Worm (Caenorhabditis elegans) whole organism, L1 larva: ENCODE results near the gene lin-15B.

Experiments
- F16B12.6 ChIP-seq: fragments of 150-350 bp; optimal IDR thresholded peaks from 2 replicates; lab custom pipeline; 2014; ENCODE audit warnings: missing biosample characterization, missing genetic modification characterization
- Y116A8C.19 ChIP-seq: sonication (generic microtip); optimal IDR thresholded peaks from 2 replicates; lab custom pipeline; 2016; ENCODE audit warnings: missing compliant biosample characterization, missing genetic modification characterization, borderline replicate concordance
- aha-1 ChIP-seq: fragments of 150-350 bp; optimal IDR thresholded peaks from 2 replicates; lab custom pipeline; 2014; ENCODE audit warnings: missing biosample characterization, missing genetic modification characterization
- blmp-1 ChIP-seq: fragments of 150-350 bp; optimal IDR thresholded peaks from 2 replicates; lab custom pipeline; 2014; ENCODE audit warnings: missing biosample characterization, missing genetic modification characterization
- ceh-63 ChIP-seq: fragments of 200-800 bp; sonication (Bioruptor generic); optimal IDR thresholded peaks from 2 replicates; lab custom pipeline; 2018; ENCODE audit warnings: mild to moderate bottlenecking, missing genetic modification characterization, missing compliant biosample characterization
- ceh-8 ChIP-seq: fragments of 200-800 bp; sonication (Bioruptor generic); optimal IDR thresholded peaks from 2 replicates; lab custom pipeline; 2018; ENCODE audit warnings: mild to moderate bottlenecking, missing genetic modification characterization, moderate library complexity, missing compliant biosample characterization
- ceh-88 ChIP-seq: fragments of 200-800 bp; sonication (Bioruptor generic); IDR thresholded peaks from 2 replicates; pipeline ENCODE4 v1.3.6; 2022; ENCODE audit warnings: missing genetic modification characterization, missing compliant biosample characterization
- dsc-1 ChIP-seq: sonication (generic microtip); optimal IDR thresholded peaks from 2 replicates; lab custom pipeline; 2016; ENCODE audit warnings: mild to moderate bottlenecking, missing genetic modification characterization, missing compliant biosample characterization
- efl-1 ChIP-seq, 4 experiments: fragments of 150-350 bp; optimal IDR thresholded peaks in 3 of 4; peaks in 1 of 4; 1 replicate in 1 of 4; 2 replicates in 3 of 4; lab custom pipeline; 2014; ENCODE audit warnings: missing biosample characterization in 2 of 4, missing genetic modification characterization in 2 of 4, missing genetic modification reagents in 2 of 4
- egl-13 ChIP-seq: sonication (generic microtip); optimal IDR thresholded peaks from 2 replicates; lab custom pipeline; 2016; ENCODE audit warnings: missing genotype, missing genetic modification reagents, missing genetic modification characterization, missing compliant biosample characterization
- egl-27 ChIP-seq, 2 experiments: fragments of 150-350 bp in 1 of 2; sonication (generic microtip); optimal IDR thresholded peaks; 3 replicates each; lab custom pipeline; 2017 to 2018; ENCODE audit warnings: missing biosample characterization in 2 of 2, missing genetic modification characterization in 2 of 2, missing genetic modification reagents in 2 of 2
- elt-2 ChIP-seq: sonication (generic microtip); optimal IDR thresholded peaks from 2 replicates; lab custom pipeline; 2016; ENCODE audit warnings: missing genetic modification characterization, mild to moderate bottlenecking, inconsistent platforms, missing compliant biosample characterization, missing genetic modification reagents
- elt-3 ChIP-seq, 6 experiments: fragments of 150-350 bp in 1 of 6; sonication (generic microtip); optimal IDR thresholded peaks; 2 replicates each; lab custom pipeline; 2017 to 2018; ENCODE audit warnings: missing biosample characterization in 6 of 6, missing genetic modification characterization in 6 of 6, inconsistent platforms in 1 of 6
- fkh-10 ChIP-seq: sonication (generic microtip); optimal IDR thresholded peaks from 2 replicates; lab custom pipeline; 2017; ENCODE audit warnings: missing biosample characterization, missing genetic modification reagents, missing genetic modification characterization
- fos-1 ChIP-seq: fragments of 150-350 bp; optimal IDR thresholded peaks from 2 replicates; lab custom pipeline; 2014; ENCODE audit warnings: missing biosample characterization, missing genetic modification characterization
- grh-1 ChIP-seq: fragments of 200-800 bp; sonication (Bioruptor generic); IDR thresholded peaks from 2 replicates; pipeline ENCODE4 v1.3.6; 2022; ENCODE audit warnings: missing genetic modification reagents, missing genetic modification characterization, missing compliant biosample characterization
- hlh-17 ChIP-seq: fragments of 200-800 bp; sonication (Bioruptor generic); optimal IDR thresholded peaks from 2 replicates; lab custom pipeline; 2018; ENCODE audit warnings: missing genetic modification characterization, mild to moderate bottlenecking, missing compliant biosample characterization, moderate library complexity, borderline replicate concordance
- hlh-4 ChIP-seq: sonication (generic microtip); optimal IDR thresholded peaks from 2 replicates; lab custom pipeline; 2016; ENCODE audit warnings: mild to moderate bottlenecking, missing genetic modification characterization, missing compliant biosample characterization
- hpl-2 ChIP-seq: fragments of 150-350 bp; optimal IDR thresholded peaks from 2 replicates; lab custom pipeline; 2014; ENCODE audit warnings: missing biosample characterization, missing genetic modification reagents, missing genetic modification characterization
- irx-1 ChIP-seq: sonication (generic microtip); optimal IDR thresholded peaks from 2 replicates; lab custom pipeline; 2016; ENCODE audit warnings: missing genetic modification characterization, missing compliant biosample characterization
- isw-1 ChIP-seq: fragments of 200-800 bp; sonication (Bioruptor generic); IDR thresholded peaks from 2 replicates; pipeline ENCODE4 v1.3.6; 2022; ENCODE audit warnings: missing genetic modification characterization, missing compliant biosample characterization
- jun-1 ChIP-seq: fragments of 150-350 bp; optimal IDR thresholded peaks from 2 replicates; lab custom pipeline; 2014; ENCODE audit warnings: missing biosample characterization, missing genetic modification reagents, missing genetic modification characterization
- lin-14 ChIP-seq: fragments of 200-800 bp; sonication (Bioruptor generic); optimal IDR thresholded peaks from 2 replicates; lab custom pipeline; 2018; ENCODE audit warnings: mild to moderate bottlenecking, missing genetic modification characterization, moderate library complexity, missing compliant biosample characterization
- lin-35 ChIP-seq, 2 experiments: fragments of 150-350 bp; optimal IDR thresholded peaks; 2 replicates each; lab custom pipeline; 2014; ENCODE audit warnings: missing biosample characterization in 2 of 2, missing genetic modification characterization in 2 of 2, missing genetic modification reagents in 2 of 2
- mdl-1 ChIP-seq, 2 experiments: fragments of 150-350 bp; optimal IDR thresholded peaks; 2 replicates each; lab custom pipeline; 2014 to 2017; ENCODE audit warnings: missing biosample characterization in 2 of 2, missing genetic modification characterization in 2 of 2, inconsistent platforms in 1 of 2
- mef-2 ChIP-seq: fragments of 150-350 bp; optimal IDR thresholded peaks from 2 replicates; lab custom pipeline; 2014; ENCODE audit warnings: missing biosample characterization, missing genetic modification characterization
- nhr-12 ChIP-seq: sonication (generic microtip); optimal IDR thresholded peaks from 2 replicates; lab custom pipeline; 2017; ENCODE audit warnings: missing biosample characterization, missing genetic modification characterization
- nhr-19 ChIP-seq: fragments of 200-800 bp; sonication (Bioruptor generic); conservative IDR thresholded peaks from 2 replicates; pipeline ENCODE4 v1.3.6; 2022; ENCODE audit warnings: missing genetic modification characterization, missing compliant biosample characterization
- nhr-20 ChIP-seq: sonication (generic microtip); optimal IDR thresholded peaks from 2 replicates; lab custom pipeline; 2016; ENCODE audit warnings: mild to moderate bottlenecking, missing genetic modification characterization, missing compliant biosample characterization
- nhr-237 ChIP-seq: fragments of 150-350 bp; optimal IDR thresholded peaks from 2 replicates; lab custom pipeline; 2014; ENCODE audit warnings: missing biosample characterization, missing genetic modification characterization
- nhr-71 ChIP-seq: sonication (generic microtip); optimal IDR thresholded peaks from 2 replicates; lab custom pipeline; 2016; ENCODE audit warnings: mild to moderate bottlenecking, missing genetic modification characterization, moderate library complexity, missing compliant biosample characterization
- nhr-77 ChIP-seq: fragments of 150-350 bp; optimal IDR thresholded peaks from 2 replicates; lab custom pipeline; 2014; ENCODE audit warnings: missing biosample characterization, missing genetic modification characterization
- nhr-84 ChIP-seq: sonication (generic microtip); optimal IDR thresholded peaks from 2 replicates; lab custom pipeline; 2017; ENCODE audit warnings: missing biosample characterization, missing genetic modification characterization
- nhr-90 ChIP-seq: sonication (generic microtip); optimal IDR thresholded peaks from 2 replicates; lab custom pipeline; 2016; ENCODE audit warnings: mild to moderate bottlenecking, missing genetic modification characterization, missing compliant biosample characterization; ENCODE audit not compliant: poor library complexity
- pax-3 ChIP-seq: fragments of 200-800 bp; sonication (Bioruptor generic); optimal IDR thresholded peaks from 2 replicates; lab custom pipeline; 2018; ENCODE audit warnings: mild to moderate bottlenecking, missing genetic modification characterization, moderate library complexity, missing compliant biosample characterization
- rnt-1 ChIP-seq: sonication (generic microtip); optimal IDR thresholded peaks from 2 replicates; lab custom pipeline; 2016; ENCODE audit warnings: mild to moderate bottlenecking, missing genetic modification characterization, moderate library complexity, missing compliant biosample characterization
- snu-23 ChIP-seq: sonication (generic microtip); optimal IDR thresholded peaks from 2 replicates; lab custom pipeline; 2016; ENCODE audit warnings: missing genetic modification characterization, missing compliant biosample characterization
- sox-4 ChIP-seq: sonication (generic microtip); optimal IDR thresholded peaks from 2 replicates; lab custom pipeline; 2016; ENCODE audit warnings: missing genetic modification characterization, missing compliant biosample characterization
- sptf-1 ChIP-seq: fragments of 150-350 bp; optimal IDR thresholded peaks from 2 replicates; lab custom pipeline; 2014; ENCODE audit warnings: missing biosample characterization, missing genetic modification characterization
- sup-37 ChIP-seq: fragments of 200-800 bp; sonication (Bioruptor generic); optimal IDR thresholded peaks from 2 replicates; lab custom pipeline; 2018; ENCODE audit warnings: mild to moderate bottlenecking, missing genetic modification characterization, missing compliant biosample characterization
- swsn-7 ChIP-seq: sonication (generic microtip); optimal IDR thresholded peaks from 2 replicates; lab custom pipeline; 2016; ENCODE audit warnings: missing genetic modification characterization, missing compliant biosample characterization
- tbx-2 ChIP-seq: sonication (generic microtip); optimal IDR thresholded peaks from 2 replicates; lab custom pipeline; 2016; ENCODE audit warnings: missing genetic modification characterization, missing compliant biosample characterization
- unc-86 ChIP-seq: sonication (generic microtip); optimal IDR thresholded peaks from 2 replicates; lab custom pipeline; 2016; ENCODE audit warnings: missing genetic modification characterization, missing compliant biosample characterization
- unc-98 ChIP-seq: fragments of 200-800 bp; sonication (Bioruptor generic); IDR thresholded peaks from 2 replicates; pipeline ENCODE4 v1.3.6; 2022; ENCODE audit warnings: missing genetic modification characterization, missing compliant biosample characterization
- vab-15 ChIP-seq: sonication (generic microtip); optimal IDR thresholded peaks from 2 replicates; lab custom pipeline; 2017; ENCODE audit warnings: missing genotype, mild to moderate bottlenecking, missing genetic modification characterization, missing compliant biosample characterization
- xbp-1 ChIP-seq: sonication (generic microtip); optimal IDR thresholded peaks from 2 replicates; lab custom pipeline; 2016; ENCODE audit warnings: missing genetic modification characterization, missing compliant biosample characterization
- zag-1 ChIP-seq: fragments of 150-350 bp; optimal IDR thresholded peaks from 2 replicates; lab custom pipeline; 2014; ENCODE audit warnings: missing biosample characterization, missing genetic modification characterization
- zip-4 ChIP-seq: fragments of 200-800 bp; sonication (Bioruptor generic); optimal IDR thresholded peaks from 2 replicates; lab custom pipeline; 2018; ENCODE audit warnings: mild to moderate bottlenecking, missing genetic modification characterization, moderate library complexity, missing compliant biosample characterization

lin-15B gene

DNA sequence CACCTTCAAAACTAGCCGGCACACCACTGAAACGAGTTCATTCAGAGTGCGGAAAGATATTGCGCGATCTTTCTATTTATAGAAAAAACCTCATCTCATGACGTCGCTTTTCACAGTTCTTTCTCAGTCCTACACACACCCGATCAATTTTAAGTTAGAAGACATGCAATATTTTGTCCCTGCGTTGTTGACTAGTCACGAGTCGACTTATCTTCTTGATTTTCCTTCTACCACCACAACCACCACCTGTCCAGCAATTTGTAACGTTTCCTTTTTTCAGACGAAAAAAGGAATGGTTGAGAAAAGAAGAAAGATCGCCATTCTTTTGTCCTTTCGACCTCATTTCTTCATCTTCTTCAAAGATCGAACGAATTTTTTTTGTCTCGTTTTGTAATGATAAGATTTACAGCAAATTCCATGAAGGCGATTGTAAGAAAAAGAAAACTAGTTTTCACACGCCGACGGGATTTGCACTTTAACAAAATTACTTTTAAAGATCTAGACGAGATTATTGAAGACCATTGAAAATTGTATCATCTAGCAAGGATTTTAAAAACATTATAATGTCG is 19.7 kb upstream of the lin-15B start (continued):
- TF ChIP-seq rnt-1 (peak; percentile 23), nhr-12 (tag; lab: Kevin White, UChicago) (no peak), lin-35 (GFP tag; optimal IDR thresholded peaks at IDR 0.05; lab: Kevin White, UChicago) (peak in 1 of 2 experiments; percentile 57), lin-14 (GFP tag; lab: Kevin White, UChicago) (peak; percentile 72)

DNA sequence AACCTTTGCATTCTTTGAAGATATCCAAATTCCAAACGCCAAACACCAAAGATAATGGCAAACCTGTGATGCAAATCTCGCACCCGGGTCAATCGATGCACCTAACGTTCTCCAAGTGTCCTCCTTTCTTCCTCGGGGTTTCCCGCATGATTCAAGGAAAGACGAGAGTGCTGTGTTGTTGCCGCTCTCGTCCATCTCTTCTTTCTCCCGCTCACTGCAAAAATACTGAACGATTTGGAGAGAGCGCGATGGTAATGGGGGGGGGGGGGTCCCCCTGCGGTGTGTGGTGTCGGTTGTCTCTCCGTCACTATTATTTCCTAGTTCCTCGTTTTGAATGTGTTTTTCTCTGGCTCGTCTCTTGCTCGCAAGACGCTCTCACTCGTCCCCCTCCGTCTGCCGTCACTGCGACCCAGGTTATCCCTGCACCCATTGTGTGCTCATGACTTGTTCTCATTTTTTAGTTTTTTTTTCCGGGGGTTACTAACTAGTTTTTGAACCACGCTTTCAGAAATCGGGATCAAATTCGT is 18.5 kb upstream of the lin-15B start:
- peak; percentile 68 for TF ChIP-seq dsc-1 (tag; lab: Kevin White, UChicago)
- TF ChIP-seq fkh-10 = peak; percentile 78
- TF ChIP-seq F16B12.6 = no peak
- TF ChIP-seq zip-4 = peak; percentile 52
- TF ChIP-seq ceh-63 (GFP tag; lab: Kevin White, UChicago) = no peak
- no peak for TF ChIP-seq zag-1 (tag; lab: Kevin White, UChicago)
- no peak for TF ChIP-seq hlh-4 (tag; lab: Kevin White, UChicago)
- peak; percentile 15 for TF ChIP-seq elt-2 (tag; lab: Kevin White, UChicago)
- peak; percentile 85 for TF ChIP-seq swsn-7
- peak; percentile 88 for TF ChIP-seq nhr-20 (tag; lab: Kevin White, UChicago)
- TF ChIP-seq nhr-71 (tag; lab: Kevin White, UChicago) = peak; percentile 95
- peak; percentile 87 for TF ChIP-seq sox-4 (tag; lab: Kevin White, UChicago)
- peak; percentile 26 for TF ChIP-seq ceh-8 (GFP tag; lab: Kevin White, UChicago)
- no peak for TF ChIP-seq Y116A8C.19 (tag; lab: Kevin White, UChicago)
- peak in 1 of 6 experiments; percentile 18 for TF ChIP-seq elt-3 (tag; optimal IDR thresholded peaks at IDR 0.05; lab: Kevin White, UChicago)
- peak; percentile 88 to 91 for TF ChIP-seq egl-27 (tag; optimal IDR thresholded peaks at IDR 0.05; lab: Kevin White, UChicago)
- TF ChIP-seq mdl-1 (tag; optimal IDR thresholded peaks at IDR 0.05; lab: Kevin White, UChicago) = peak in 1 of 2 experiments; percentile 90
- peak; percentile 24 for TF ChIP-seq blmp-1
- no peak for TF ChIP-seq sptf-1 (tag; lab: Kevin White, UChicago)
- peak; percentile 85 for TF ChIP-seq nhr-77
- peak; percentile 87 for TF ChIP-seq unc-86 (tag; lab: Kevin White, UChicago)
- TF ChIP-seq rnt-1 = peak; percentile 85
- TF ChIP-seq irx-1 = peak; percentile 46
- TF ChIP-seq lin-14 (GFP tag; lab: Kevin White, UChicago) = peak; percentile 99
- peak; percentile 75 for TF ChIP-seq isw-1 (GFP tag; lab: Robert Waterston, UW)
- TF ChIP-seq nhr-237 (tag; lab: Kevin White, UChicago) = peak; percentile 52
- peak; percentile 44; the same call in 1 of the 2 replicates for TF ChIP-seq grh-1 (GFP tag; lab: Robert Waterston, UW)
- TF ChIP-seq lin-35 (GFP tag; optimal IDR thresholded peaks at IDR 0.05; lab: Kevin White, UChicago) = peak; percentile 35 to 53
- TF ChIP-seq ceh-88 (GFP tag; lab: Robert Waterston, UW) = peak; percentile 50; the same call in 1 of the 2 replicates
- no peak for TF ChIP-seq hpl-2
- peak; percentile 41 for TF ChIP-seq nhr-90 (tag; lab: Kevin White, UChicago)
- TF ChIP-seq nhr-84 (tag; lab: Kevin White, UChicago) = no peak
- TF ChIP-seq mef-2 = peak; percentile 49
- TF ChIP-seq jun-1 (tag; lab: Kevin White, UChicago) = peak; percentile 83
- peak; percentile 33 for TF ChIP-seq vab-15 (tag; lab: Kevin White, UChicago)
- TF ChIP-seq hlh-17 = no peak
- TF ChIP-seq xbp-1 (tag; lab: Kevin White, UChicago) = peak; percentile 67
- peak; percentile 29 for TF ChIP-seq fos-1 (tag; lab: Kevin White, UChicago)
- peak; percentile 80 for TF ChIP-seq egl-13 (tag; lab: Kevin White, UChicago)
- peak; percentile 88 for TF ChIP-seq snu-23 (GFP tag; lab: Kevin White, UChicago)
- peak; percentile 59; the same call in 1 of the 2 replicates for TF ChIP-seq unc-98 (GFP tag; lab: Robert Waterston, UW)
- peak; percentile 83 for TF ChIP-seq nhr-19
- TF ChIP-seq pax-3 (tag; lab: Kevin White, UChicago) = peak; percentile 66
- peak; percentile 43 for TF ChIP-seq sup-37 (GFP tag; lab: Kevin White, UChicago)
- TF ChIP-seq aha-1 (tag; lab: Kevin White, UChicago) = no peak
- TF ChIP-seq efl-1 (optimal IDR thresholded peaks at IDR 0.05; lab: Kevin White, UChicago) = peak; percentile 23 to 69
- TF ChIP-seq efl-1 (GFP tag; optimal IDR thresholded peaks at IDR 0.05 in 1 of 2; lab: Kevin White, UChicago) = peak in 1 of 2 experiments; percentile 14
- TF ChIP-seq tbx-2 = peak; percentile 92
